Fruit fly (Drosophila melanogaster): Measurements from ENCODE around the gene Prp18.

Prp18 gene

DNA sequence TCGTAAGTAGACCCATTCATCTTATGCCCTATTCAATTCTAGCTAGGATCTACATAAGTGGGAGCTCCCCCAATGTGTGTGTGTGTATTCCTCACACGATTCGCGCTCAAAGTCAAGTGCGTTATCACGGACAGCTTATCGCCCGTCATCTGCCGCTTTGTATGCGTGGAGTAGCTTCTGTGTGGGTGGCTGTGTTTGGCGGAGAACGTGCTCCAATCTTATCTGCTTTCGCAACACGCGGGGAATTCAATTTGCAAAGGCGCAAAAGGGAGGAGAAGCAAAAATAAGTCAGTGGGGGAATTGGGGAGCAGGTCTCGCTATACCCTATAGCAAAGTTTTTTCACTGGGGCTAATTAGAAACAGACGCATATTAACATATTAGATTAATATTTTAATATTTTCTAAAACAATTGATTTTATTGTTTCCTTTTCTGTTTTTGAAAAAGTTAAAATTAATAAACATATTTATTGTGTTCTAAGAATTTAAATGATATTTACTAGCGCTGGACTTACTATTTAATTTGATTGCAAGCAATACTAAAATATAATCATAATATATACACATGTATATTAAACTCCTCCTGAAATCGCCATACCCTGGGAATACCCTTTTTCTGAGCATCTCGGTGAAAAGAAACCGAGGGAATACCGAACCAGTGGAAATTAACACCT is 45.8 kb downstream of the Prp18 start:
- TF ChIP-seq insv (optimal IDR thresholded peaks at IDR 0.05) (no peak), ttk (optimal IDR thresholded peaks at IDR 0.05) (no peak), h (optimal IDR thresholded peaks at IDR 0.05) (no peak), Sin3A (optimal IDR thresholded peaks at IDR 0.05) (no peak), psq (optimal IDR thresholded peaks at IDR 0.05) (no peak), Myc (optimal IDR thresholded peaks at IDR 0.05) (no peak)

DNA sequence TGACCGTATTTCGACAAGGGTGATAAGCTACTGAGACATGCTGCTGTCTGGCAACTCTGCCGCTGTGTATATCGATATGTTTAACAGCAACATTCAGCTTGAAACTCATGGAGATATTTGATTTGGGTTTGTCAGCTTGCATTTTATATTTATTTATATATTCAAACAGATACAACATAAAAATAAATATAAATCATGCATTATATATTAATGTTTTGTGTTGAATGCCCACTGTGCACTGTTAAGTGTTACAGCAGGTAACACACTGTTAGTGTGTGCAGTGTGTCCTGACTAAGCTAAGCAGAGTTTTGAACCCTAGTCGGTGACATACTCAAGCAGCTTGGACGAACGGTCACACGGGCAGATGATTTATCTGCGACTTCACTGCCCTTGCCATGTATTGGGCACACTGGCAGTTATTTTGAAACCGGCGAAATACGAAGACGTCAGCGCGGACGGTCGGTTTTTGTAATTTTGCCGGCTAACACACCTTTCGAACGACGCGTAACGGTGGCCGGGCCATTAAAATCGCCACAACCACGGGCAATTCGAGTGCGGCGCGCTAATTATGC is 47.4 kb downstream of the Prp18 start, which contains the start of the genes snRNP-U1-C and gukh:
snRNP-U1-C (minus strand) TSS at position 37 of the 572 bp plus-strand sequence.
gukh (plus strand) TSS at position 412 of the 572 bp plus-strand sequence.
- no peak for TF ChIP-seq h (optimal IDR thresholded peaks at IDR 0.05)
- no peak for TF ChIP-seq psq (optimal IDR thresholded peaks at IDR 0.05)
- TF ChIP-seq Sin3A (optimal IDR thresholded peaks at IDR 0.05), result no peak
- TF ChIP-seq insv (optimal IDR thresholded peaks at IDR 0.05), result no peak
- no peak for TF ChIP-seq Myc (optimal IDR thresholded peaks at IDR 0.05)
- TF ChIP-seq ttk (optimal IDR thresholded peaks at IDR 0.05), result no peak

DNA sequence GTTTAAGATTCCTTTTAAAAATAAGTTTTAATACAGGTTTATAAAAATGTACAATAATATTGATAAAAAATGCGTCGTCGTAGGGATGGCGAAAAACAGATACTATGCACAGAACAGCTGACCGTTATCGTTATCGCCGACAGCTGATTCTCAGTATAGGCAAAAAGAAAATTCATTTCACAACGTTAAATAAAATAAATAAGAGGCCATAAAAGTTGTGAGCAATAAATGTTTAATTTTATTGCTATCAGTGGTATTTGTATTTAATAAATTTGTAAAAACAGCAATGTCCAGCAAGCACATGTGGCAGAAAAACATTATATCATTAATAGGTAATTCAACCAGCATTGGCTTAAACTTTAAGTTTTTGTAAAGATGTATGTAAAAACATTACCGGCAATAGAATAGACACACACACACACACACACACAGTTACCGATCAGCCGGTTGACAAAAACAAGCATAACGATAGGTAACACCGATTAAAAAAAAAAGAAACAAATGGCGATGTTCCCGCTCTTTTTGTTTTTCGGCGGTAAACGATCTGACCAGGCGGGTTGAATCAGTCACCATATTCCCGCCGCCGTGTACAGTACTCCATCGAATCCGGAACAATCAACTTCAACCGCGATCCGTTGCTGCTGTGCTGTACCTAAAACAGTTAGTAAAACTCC is 50.1 kb downstream of the Prp18 start, which contains the start of the genes dnk and Smu1:
dnk (plus strand) TSS at position 133 of the 674 bp plus-strand sequence.
Smu1 (minus strand) TSS at position 462 of the 674 bp plus-strand sequence.
- TF ChIP-seq ttk (optimal IDR thresholded peaks at IDR 0.05), result no peak
- TF ChIP-seq insv (optimal IDR thresholded peaks at IDR 0.05), result no peak
- TF ChIP-seq Sin3A (optimal IDR thresholded peaks at IDR 0.05), result no peak
- TF ChIP-seq psq (optimal IDR thresholded peaks at IDR 0.05), result no peak
- no peak for TF ChIP-seq Myc (optimal IDR thresholded peaks at IDR 0.05)

All from Kc167 (cell line).